Worm (Caenorhabditis elegans) whole organism, midembryonic: ENCODE data around the gene faah-2.

Experiments used
- T22C8.4 ChIP-seq: fragments of 200-800 bp; sonication (Bioruptor generic); IDR thresholded peaks from 2 replicates; pipeline ENCODE4 v1.3.6; 2022; ENCODE audit warnings: missing genetic modification characterization, missing compliant biosample characterization
- cog-1 ChIP-seq: sonication (generic microtip); optimal IDR thresholded peaks from 2 replicates; lab custom pipeline; 2016; ENCODE audit warnings: missing genetic modification characterization, missing compliant biosample characterization
- flt-1 ChIP-seq: fragments of 200-800 bp; sonication (Bioruptor generic); IDR thresholded peaks from 2 replicates; pipeline ENCODE4 v1.3.6; 2022; ENCODE audit warnings: missing genetic modification characterization, missing compliant biosample characterization
- klf-2 ChIP-seq: fragments of 200-800 bp; sonication (Bioruptor generic); conservative IDR thresholded peaks from 2 replicates; pipeline ENCODE4 v1.3.6; 2022; ENCODE audit warnings: missing genetic modification reagents, missing genetic modification characterization, missing compliant biosample characterization
- ref-1 ChIP-seq: fragments of 200-800 bp; sonication (Bioruptor generic); conservative IDR thresholded peaks from 2 replicates; pipeline ENCODE4 v1.3.6; 2022; ENCODE audit warnings: missing genetic modification reagents, missing genetic modification characterization, missing compliant biosample characterization
- tab-1 ChIP-seq: fragments of 200-800 bp; sonication (Bioruptor generic); IDR thresholded peaks from 2 replicates; pipeline ENCODE4 v1.3.6; 2022; ENCODE audit warnings: missing genetic modification characterization, missing compliant biosample characterization
- ztf-29 ChIP-seq: fragments of 200-800 bp; sonication (Bioruptor generic); IDR thresholded peaks from 2 replicates; pipeline ENCODE4 v1.3.6; 2022; ENCODE audit warnings: missing genetic modification reagents, missing genetic modification characterization, missing compliant biosample characterization

DNA sequence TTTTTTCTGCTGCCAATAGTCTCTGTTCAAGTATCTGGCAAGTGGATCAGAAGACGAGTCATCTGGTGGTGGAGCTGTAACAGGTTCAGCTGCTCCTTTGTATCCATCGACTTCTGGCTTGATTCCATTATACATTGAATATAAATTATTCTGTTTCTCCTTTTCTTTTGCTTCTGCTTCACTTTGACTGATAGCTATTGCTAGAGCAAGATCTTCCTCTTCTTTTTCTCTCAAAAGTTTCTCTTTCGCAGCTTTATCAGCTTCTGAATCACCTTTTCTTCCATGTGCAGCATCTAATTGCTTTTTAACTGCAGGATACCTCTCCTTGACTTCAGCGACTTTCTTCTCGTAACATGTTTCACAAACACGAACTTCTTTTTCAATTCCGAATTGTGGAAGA, 51.3 kb downstream of the faah-2 start:
- TF ChIP-seq klf-2 (GFP tag; lab: Robert Waterston, UW) (no peak), ref-1 (GFP tag; lab: Robert Waterston, UW) (no peak), flt-1 (GFP tag; lab: Robert Waterston, UW) (no peak), ztf-29 (GFP tag; lab: Robert Waterston, UW) (no peak), T22C8.4 (GFP tag; lab: Robert Waterston, UW) (no peak), cog-1 (no peak), tab-1 (GFP tag; lab: Robert Waterston, UW) (no peak)
